Worm (Caenorhabditis elegans) whole organism, L1 larva: ENCODE measurements around the gene F26F2.7.

Source experiments
- ceh-63 ChIP-seq: fragments of 200-800 bp; sonication (Bioruptor generic); optimal IDR thresholded peaks from 2 replicates; lab custom pipeline; 2018; ENCODE audit warnings: mild to moderate bottlenecking, missing genetic modification characterization, missing compliant biosample characterization
- elt-2 ChIP-seq: sonication (generic microtip); optimal IDR thresholded peaks from 2 replicates; lab custom pipeline; 2016; ENCODE audit warnings: missing genetic modification characterization, mild to moderate bottlenecking, inconsistent platforms, missing compliant biosample characterization, missing genetic modification reagents
- fkh-10 ChIP-seq: sonication (generic microtip); optimal IDR thresholded peaks from 2 replicates; lab custom pipeline; 2017; ENCODE audit warnings: missing biosample characterization, missing genetic modification reagents, missing genetic modification characterization
- lin-13 ChIP-seq: fragments of 150-350 bp; optimal IDR thresholded peaks from 2 replicates; lab custom pipeline; 2014; ENCODE audit warnings: missing biosample characterization, missing genetic modification reagents, missing genetic modification characterization
- nhr-12 ChIP-seq: sonication (generic microtip); optimal IDR thresholded peaks from 2 replicates; lab custom pipeline; 2017; ENCODE audit warnings: missing biosample characterization, missing genetic modification characterization
- unc-98 ChIP-seq: fragments of 200-800 bp; sonication (Bioruptor generic); IDR thresholded peaks from 2 replicates; pipeline ENCODE4 v1.3.6; 2022; ENCODE audit warnings: missing genetic modification characterization, missing compliant biosample characterization

- TF ChIP-seq nhr-12 (tag; lab: Kevin White, UChicago) (no peak), unc-98 (GFP tag; lab: Robert Waterston, UW) (no peak), ceh-63 (GFP tag; lab: Kevin White, UChicago) (no peak), lin-13 (GFP tag; lab: Kevin White, UChicago) (no peak), elt-2 (tag; lab: Kevin White, UChicago) (no peak), fkh-10 (GFP tag; lab: Kevin White, UChicago) (no peak)
Observed at ce11 chrV:20552971-20553370, 27.8 kb upstream of the F26F2.7 start, which contains the start of gene vmo-1.
